Worm (Caenorhabditis elegans) whole organism, L4 larva: ENCODE data around the gene F58A4.2.

Source experiments
- D1046.2 ChIP-seq: fragments of 200-800 bp; sonication (Bioruptor generic); IDR thresholded peaks from 2 replicates; pipeline ENCODE4 v1.3.6; 2022; ENCODE audit warnings: missing genetic modification characterization, missing compliant biosample characterization
- F44E2.7 ChIP-seq: fragments of 200-800 bp; sonication (Bioruptor generic); IDR thresholded peaks from 2 replicates; pipeline ENCODE4 v2.1.2; 2022; ENCODE audit warnings: missing genetic modification characterization, missing compliant biosample characterization
- F49E8.2 ChIP-seq: sonication (generic microtip); optimal IDR thresholded peaks from 2 replicates; lab custom pipeline; 2016; ENCODE audit warnings: missing compliant biosample characterization, mild to moderate bottlenecking, missing genetic modification characterization, borderline replicate concordance
- Y105C5A.15 ChIP-seq: fragments of 200-800 bp; sonication (Bioruptor generic); IDR thresholded peaks from 2 replicates; pipeline ENCODE4 v1.3.6; 2022; ENCODE audit warnings: missing genetic modification characterization, missing compliant biosample characterization
- Y48G9A.11 ChIP-seq: fragments of 200-800 bp; sonication (Bioruptor generic); IDR thresholded peaks from 2 replicates; pipeline ENCODE4 v1.3.6; 2022; ENCODE audit warnings: missing genetic modification reagents, missing genetic modification characterization, missing compliant biosample characterization
- aha-1 ChIP-seq: fragments of 150-350 bp; peaks from one replicate; lab custom pipeline; 2014; ENCODE audit warnings: missing biosample characterization, missing genetic modification characterization
- arid-1 ChIP-seq: fragments of 200-800 bp; sonication (Bioruptor generic); conservative IDR thresholded peaks from 2 replicates; pipeline ENCODE4 v1.3.6; 2022; ENCODE audit warnings: missing genetic modification reagents, missing genetic modification characterization, missing compliant biosample characterization
- ceh-32 ChIP-seq: sonication (generic microtip); optimal IDR thresholded peaks from 2 replicates; lab custom pipeline; 2016; ENCODE audit warnings: mild to moderate bottlenecking, missing genetic modification characterization, missing compliant biosample characterization; ENCODE audit not compliant: poor library complexity
- ceh-44 ChIP-seq: fragments of 200-800 bp; sonication (Bioruptor generic); IDR thresholded peaks from 2 replicates; pipeline ENCODE4 v1.3.6; 2022; ENCODE audit warnings: missing genetic modification reagents, missing genetic modification characterization, missing compliant biosample characterization
- daf-16 ChIP-seq, 3 experiments: sonication (generic microtip); optimal IDR thresholded peaks; 2 replicates each; lab custom pipeline; 2016 to 2017; ENCODE audit warnings: missing genetic modification characterization in 3 of 3, missing genetic modification reagents in 3 of 3, mild to moderate bottlenecking in 2 of 3, missing compliant biosample characterization in 2 of 3, missing biosample characterization in 1 of 3, moderate library complexity in 1 of 3
- dve-1 ChIP-seq: sonication (generic microtip); optimal IDR thresholded peaks from 2 replicates; lab custom pipeline; 2017; ENCODE audit warnings: antibody characterized with exemption, mild to moderate bottlenecking, missing genetic modification characterization, missing compliant biosample characterization; ENCODE audit not compliant: insufficient read depth
- hif-1 ChIP-seq, 2 experiments: sonication (generic microtip); optimal IDR thresholded peaks; 2 replicates each; lab custom pipeline; 2016 to 2017; ENCODE audit warnings: missing compliant biosample characterization in 2 of 2, missing genetic modification characterization in 2 of 2, missing genetic modification reagents in 2 of 2, missing genotype in 2 of 2, mild to moderate bottlenecking in 1 of 2
- hlh-11 ChIP-seq: fragments of 200-800 bp; sonication (Bioruptor generic); optimal IDR thresholded peaks from 2 replicates; lab custom pipeline; 2018; ENCODE audit warnings: mild to moderate bottlenecking, missing genetic modification characterization, missing compliant biosample characterization
- hlh-30 ChIP-seq: sonication (generic microtip); optimal IDR thresholded peaks from 2 replicates; lab custom pipeline; 2017; ENCODE audit warnings: antibody characterized with exemption, mild to moderate bottlenecking, missing genetic modification characterization, missing compliant biosample characterization; ENCODE audit not compliant: insufficient read depth
- lin-29 ChIP-seq: fragments of 200-800 bp; sonication (Bioruptor generic); IDR thresholded peaks from 2 replicates; pipeline ENCODE4 v1.3.6; 2022; ENCODE audit warnings: missing genetic modification reagents, missing genetic modification characterization, missing compliant biosample characterization
- lin-38 ChIP-seq: fragments of 200-800 bp; sonication (Bioruptor generic); IDR thresholded peaks from 2 replicates; pipeline ENCODE4 v1.3.6; 2022; ENCODE audit warnings: missing genetic modification reagents, missing genetic modification characterization, missing compliant biosample characterization
- madf-5 ChIP-seq, 2 experiments: fragments of 200-800 bp; sonication (Bioruptor generic); IDR thresholded peaks; 2 replicates each; pipeline ENCODE4 v1.3.6; 2022; ENCODE audit warnings: missing compliant biosample characterization in 2 of 2, missing genetic modification characterization in 2 of 2
- mdl-1 ChIP-seq, 2 experiments: fragments of 150-350 bp in 1 of 2; sonication (generic microtip) in 1 of 2; optimal IDR thresholded peaks; 2 replicates each; lab custom pipeline; 2014 to 2017; ENCODE audit warnings: missing biosample characterization in 2 of 2, missing genetic modification characterization in 2 of 2
- mdt-29 ChIP-seq: fragments of 200-800 bp; sonication (Bioruptor generic); IDR thresholded peaks from 2 replicates; pipeline ENCODE4 v1.3.6; 2022; ENCODE audit warnings: missing genetic modification reagents, missing genetic modification characterization, missing compliant biosample characterization
- mes-2 ChIP-seq: sonication (generic microtip); optimal IDR thresholded peaks from 2 replicates; lab custom pipeline; 2016; ENCODE audit warnings: missing genotype, mild to moderate bottlenecking, missing genetic modification characterization, missing compliant biosample characterization; ENCODE audit not compliant: poor library complexity, severe bottlenecking
- mxl-3 ChIP-seq: fragments of 200-800 bp; sonication (Bioruptor generic); optimal IDR thresholded peaks from 2 replicates; lab custom pipeline; 2018; ENCODE audit warnings: mild to moderate bottlenecking, missing genetic modification characterization, missing compliant biosample characterization
- nhr-102 ChIP-seq: sonication (generic microtip); optimal IDR thresholded peaks from 2 replicates; lab custom pipeline; 2016; ENCODE audit warnings: mild to moderate bottlenecking, missing genetic modification characterization, moderate library complexity, missing compliant biosample characterization
- nhr-111 ChIP-seq: fragments of 200-800 bp; sonication (Bioruptor generic); optimal IDR thresholded peaks from 2 replicates; lab custom pipeline; 2018; ENCODE audit warnings: mild to moderate bottlenecking, missing genetic modification characterization, missing compliant biosample characterization
- nhr-25 ChIP-seq: sonication (generic microtip); optimal IDR thresholded peaks from 2 replicates; lab custom pipeline; 2017; ENCODE audit warnings: missing genetic modification characterization, mild to moderate bottlenecking, missing compliant biosample characterization, antibody characterized with exemption, moderate library complexity, borderline replicate concordance; ENCODE audit not compliant: insufficient read depth
- nhr-28 ChIP-seq: fragments of 150-350 bp; optimal IDR thresholded peaks from 2 replicates; lab custom pipeline; 2014; ENCODE audit warnings: missing biosample characterization, missing genetic modification characterization
- nhr-41 ChIP-seq: fragments of 200-800 bp; sonication (Bioruptor generic); IDR thresholded peaks from 2 replicates; pipeline ENCODE4 v1.3.6; 2022; ENCODE audit warnings: missing genetic modification reagents, missing genetic modification characterization, missing compliant biosample characterization
- nhr-42 ChIP-seq: fragments of 200-800 bp; sonication (Bioruptor generic); IDR thresholded peaks from 2 replicates; pipeline ENCODE4 v1.3.6; 2022; ENCODE audit warnings: missing genetic modification characterization, missing compliant biosample characterization
- nhr-77 ChIP-seq: fragments of 150-350 bp; optimal IDR thresholded peaks from 2 replicates; lab custom pipeline; 2014; ENCODE audit warnings: missing biosample characterization, missing genetic modification characterization
- pha-4 ChIP-seq, 2 experiments: fragments of 150-350 bp in 1 of 2; fragments of 200-800 bp in 1 of 2; sonication (Bioruptor generic) in 1 of 2; IDR thresholded peaks in 1 of 2; optimal IDR thresholded peaks in 1 of 2; 2 replicates each; pipeline versions ENCODE4 v1.3.6 to Lab custom; 2014 to 2022; ENCODE audit warnings: missing genetic modification characterization in 2 of 2, missing genetic modification reagents in 2 of 2, missing biosample characterization in 1 of 2, missing compliant biosample characterization in 1 of 2
- php-3 ChIP-seq: fragments of 200-800 bp; sonication (Bioruptor generic); IDR thresholded peaks from 2 replicates; pipeline ENCODE4 v1.3.6; 2022; ENCODE audit warnings: missing genetic modification reagents, missing genetic modification characterization, missing compliant biosample characterization
- set-16 ChIP-seq: fragments of 200-800 bp; sonication (Bioruptor generic); IDR thresholded peaks from 2 replicates; pipeline ENCODE4 v1.3.6; 2022; ENCODE audit warnings: missing genetic modification reagents, missing genetic modification characterization, missing compliant biosample characterization
- snpc-1.2 ChIP-seq: fragments of 200-800 bp; sonication (Bioruptor generic); IDR thresholded peaks from 2 replicates; pipeline ENCODE4 v1.3.6; 2022; ENCODE audit warnings: missing genetic modification reagents, missing genetic modification characterization, missing compliant biosample characterization
- tra-1 ChIP-seq: fragments of 200-800 bp; sonication (Bioruptor generic); IDR thresholded peaks from 2 replicates; pipeline ENCODE4 v1.3.6; 2022; ENCODE audit warnings: missing genetic modification reagents, missing genetic modification characterization, missing compliant biosample characterization
- unc-130 ChIP-seq: sonication (generic microtip); optimal IDR thresholded peaks from 2 replicates; lab custom pipeline; 2016; ENCODE audit warnings: missing genetic modification reagents, missing genetic modification characterization, missing compliant biosample characterization
- vab-7 ChIP-seq: fragments of 200-800 bp; sonication (Bioruptor generic); IDR thresholded peaks from 2 replicates; pipeline ENCODE4 v1.3.6; 2022; ENCODE audit warnings: missing genetic modification reagents, missing genetic modification characterization, missing compliant biosample characterization
- zag-1 ChIP-seq: fragments of 150-350 bp; optimal IDR thresholded peaks from 2 replicates; lab custom pipeline; 2014; ENCODE audit warnings: missing biosample characterization, missing genetic modification characterization
- zfp-2 ChIP-seq: sonication (generic microtip); optimal IDR thresholded peaks from 2 replicates; lab custom pipeline; 2016; ENCODE audit warnings: mild to moderate bottlenecking, missing genetic modification characterization, missing compliant biosample characterization
- zip-11 ChIP-seq: fragments of 200-800 bp; sonication (Bioruptor generic); IDR thresholded peaks from 2 replicates; pipeline ENCODE4 v1.3.6; 2022; ENCODE audit warnings: missing genetic modification characterization, missing compliant biosample characterization

F58A4.2 gene

DNA sequence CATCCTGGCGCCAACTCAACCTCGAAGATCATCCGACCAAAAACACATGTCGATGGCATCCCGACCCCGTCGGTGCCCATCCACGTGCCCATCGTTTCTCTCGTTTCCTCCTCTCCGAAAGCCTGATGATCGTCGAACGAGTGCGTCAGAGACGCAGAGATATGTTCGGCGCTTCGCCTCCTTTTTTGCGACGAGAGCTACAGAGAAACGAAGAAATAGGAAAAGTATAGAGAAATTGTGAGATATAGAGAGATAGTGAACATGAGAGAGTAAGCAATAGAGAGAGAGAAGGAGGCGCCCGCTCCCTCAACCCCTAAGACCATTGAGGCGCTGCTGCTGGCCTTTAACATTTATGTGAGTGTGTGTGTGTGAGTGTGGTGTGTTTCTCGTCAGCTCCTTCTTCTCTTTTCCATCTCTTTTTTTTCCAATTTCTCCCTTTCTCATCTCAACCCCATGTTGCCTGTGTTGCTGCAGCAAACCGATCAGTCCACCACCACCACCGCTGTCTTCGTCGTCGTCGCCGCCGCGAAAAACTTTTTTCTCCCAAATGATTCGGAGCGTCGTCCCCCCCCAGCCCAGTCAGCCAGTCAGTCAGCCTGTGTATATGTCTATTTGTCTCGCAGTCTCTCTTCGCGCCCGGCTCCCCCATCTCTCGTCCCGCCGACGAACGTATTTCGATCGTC is 18.7 kb upstream of the F58A4.2 start, which contains the start of gene hlh-11 (continued):
- TF ChIP-seq nhr-41 = peak; percentile 7; the same call in 1 of the 2 replicates
- TF ChIP-seq hlh-30 (tag; lab: Kevin White, UChicago) = peak; percentile 98
- TF ChIP-seq lin-29 (GFP tag; lab: Robert Waterston, UW) = peak; percentile 33; the same call in 1 of the 2 replicates
- TF ChIP-seq nhr-102 (tag; lab: Kevin White, UChicago) = peak; percentile 70
- peak; percentile 93 for TF ChIP-seq set-16
- no peak for TF ChIP-seq hlh-11
- no peak for TF ChIP-seq nhr-111 (GFP tag; lab: Kevin White, UChicago)
- TF ChIP-seq F49E8.2 (tag; lab: Kevin White, UChicago) = no peak
- TF ChIP-seq F44E2.7 = no peak
- TF ChIP-seq zfp-2 (tag; lab: Kevin White, UChicago) = peak; percentile 35
- no peak for TF ChIP-seq unc-130 (GFP tag; lab: Kevin White, UChicago)
- peak in 1 of 2 experiments; percentile 65; a peak in 1 of 4 replicates for TF ChIP-seq madf-5 (GFP tag; IDR thresholded peaks at IDR 0.05; lab: Robert Waterston, UW)
- peak; percentile 54 to 75 for TF ChIP-seq hif-1 (tag; optimal IDR thresholded peaks at IDR 0.05; lab: Kevin White, UChicago)
- peak; percentile 93 for TF ChIP-seq aha-1 (tag; lab: Kevin White, UChicago)
- peak; percentile 17; the same call in 1 of the 2 replicates for TF ChIP-seq arid-1 (GFP tag; lab: Robert Waterston, UW)
- TF ChIP-seq nhr-77 (tag; lab: Kevin White, UChicago) = peak; percentile 66
- 0 out of 2 replicates have a peak, but pooled peaks have one; percentile 13 for TF ChIP-seq snpc-1.2 (GFP tag; lab: Robert Waterston, UW)
- 0 out of 2 replicates have a peak, but pooled peaks have one; percentile 30 for TF ChIP-seq php-3 (GFP tag; lab: Robert Waterston, UW)
- TF ChIP-seq ceh-44 = no peak
- TF ChIP-seq mdl-1 (tag; optimal IDR thresholded peaks at IDR 0.05; lab: Kevin White, UChicago) = peak; percentile 92 to 99
- TF ChIP-seq ceh-32 (tag; lab: Kevin White, UChicago) = no peak
- 0 out of 2 replicates have a peak, but pooled peaks have one; percentile 14 for TF ChIP-seq D1046.2

DNA sequence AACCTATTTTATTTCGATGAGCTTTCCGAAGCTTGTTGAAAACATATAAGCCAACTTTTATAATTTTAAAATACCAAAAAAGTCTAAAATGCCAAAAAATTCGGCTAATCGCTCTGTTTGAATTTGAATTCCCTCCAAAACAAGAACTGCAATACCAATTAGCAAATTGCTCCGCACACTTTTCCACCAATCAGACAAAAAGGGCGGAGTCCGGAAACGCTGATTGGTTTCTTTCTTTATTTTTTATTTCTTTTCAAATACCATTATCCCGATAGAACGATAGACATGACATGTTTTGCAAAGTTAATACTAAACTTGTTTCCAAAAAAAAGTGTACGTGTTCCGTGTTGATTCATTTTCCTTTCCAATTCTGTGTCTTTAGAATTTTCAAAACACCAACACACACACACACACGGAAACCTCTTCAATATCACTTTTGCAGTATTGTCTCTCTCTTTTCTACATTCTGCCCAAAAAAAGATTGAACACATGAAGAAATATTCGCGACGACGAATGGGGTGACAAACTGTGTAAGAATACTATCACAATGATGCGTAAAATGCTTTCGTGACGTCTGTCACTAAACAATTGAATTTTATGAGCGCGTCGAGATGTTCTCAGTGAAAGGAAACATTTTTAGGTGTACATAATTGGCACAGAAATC is 17.2 kb upstream of the F58A4.2 start:
- TF ChIP-seq nhr-28 (tag; lab: Kevin White, UChicago) (peak; percentile 61), dve-1 (tag; lab: Kevin White, UChicago) (peak; percentile 50), hlh-30 (tag; lab: Kevin White, UChicago) (peak; percentile 44), nhr-42 (GFP tag; lab: Robert Waterston, UW) (no peak), mxl-3 (GFP tag; lab: Kevin White, UChicago) (peak; percentile 23), daf-16 (GFP tag; optimal IDR thresholded peaks at IDR 0.05; lab: Kevin White, UChicago) (no peak), daf-16 (tag; optimal IDR thresholded peaks at IDR 0.05; lab: Kevin White, UChicago) (peak; percentile 23), nhr-25 (tag; lab: Kevin White, UChicago) (no peak), mes-2 (tag; lab: Kevin White, UChicago) (peak; percentile 14), pha-4 (GFP tag; IDR thresholded peaks at IDR 0.05; lab: Robert Waterston, UW) (no peak), pha-4 (tag; optimal IDR thresholded peaks at IDR 0.05; lab: Kevin White, UChicago) (no peak)

DNA sequence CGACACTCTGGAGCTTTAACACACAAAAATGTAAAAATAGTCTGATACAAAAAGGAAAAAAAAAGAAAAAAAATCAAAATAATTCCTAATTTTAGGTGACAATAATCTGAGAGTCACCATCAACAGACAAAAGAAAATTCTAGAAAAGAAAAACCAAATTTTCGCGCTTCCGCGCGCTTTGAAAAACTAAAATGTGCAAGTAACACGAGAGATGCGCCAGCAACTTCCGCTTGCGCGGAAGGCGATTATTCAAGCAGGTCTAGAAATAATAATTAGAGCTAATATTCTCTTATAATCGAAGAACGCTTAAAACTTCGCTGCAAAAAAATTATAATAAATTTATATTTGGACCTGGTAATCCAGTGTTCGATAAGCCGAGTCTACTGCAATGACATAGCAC is 16.4 kb upstream of the F58A4.2 start:
- TF ChIP-seq lin-38 (GFP tag; lab: Robert Waterston, UW) = peak; percentile 95
- peak; percentile 47; the same call in 1 of the 2 replicates for TF ChIP-seq mdt-29 (GFP tag; lab: Robert Waterston, UW)
- 0 out of 2 replicates have a peak, but pooled peaks have one; percentile 34 for TF ChIP-seq vab-7 (GFP tag; lab: Robert Waterston, UW)
- no peak for TF ChIP-seq Y105C5A.15
- TF ChIP-seq nhr-102 (tag; lab: Kevin White, UChicago) = no peak
- TF ChIP-seq tra-1 (GFP tag; lab: Robert Waterston, UW) = peak; percentile 37; the same call in 1 of the 2 replicates
- peak; percentile 96 for TF ChIP-seq unc-130 (GFP tag; lab: Kevin White, UChicago)
- peak; percentile 97 for TF ChIP-seq F49E8.2 (tag; lab: Kevin White, UChicago)
- no peak for TF ChIP-seq zip-11 (GFP tag; lab: Robert Waterston, UW)
- peak; percentile 66 for TF ChIP-seq aha-1 (tag; lab: Kevin White, UChicago)
- peak; percentile 73; the same call in 1 of the 2 replicates for TF ChIP-seq arid-1 (GFP tag; lab: Robert Waterston, UW)
- TF ChIP-seq snpc-1.2 (GFP tag; lab: Robert Waterston, UW) = peak; percentile 87
- no peak for TF ChIP-seq zag-1 (tag; lab: Kevin White, UChicago)
- peak; percentile 94 for TF ChIP-seq Y48G9A.11 (GFP tag; lab: Robert Waterston, UW)
